Worm (Caenorhabditis elegans) whole organism, L1 larva: Measurements from ENCODE around the gene C15H11.10.

Experiments
- C04F5.9 ChIP-seq: sonication (generic microtip); optimal IDR thresholded peaks from 2 replicates; lab custom pipeline; 2016; ENCODE audit warnings: missing genetic modification characterization, missing compliant biosample characterization
- C34B4.2 ChIP-seq: sonication (generic microtip); optimal IDR thresholded peaks from 2 replicates; lab custom pipeline; 2017; ENCODE audit warnings: mild to moderate bottlenecking, missing genetic modification characterization, missing compliant biosample characterization
- Y116A8C.19 ChIP-seq: sonication (generic microtip); optimal IDR thresholded peaks from 2 replicates; lab custom pipeline; 2016; ENCODE audit warnings: missing compliant biosample characterization, missing genetic modification characterization, borderline replicate concordance
- alr-1 ChIP-seq: fragments of 200-800 bp; sonication (Bioruptor generic); optimal IDR thresholded peaks from 2 replicates; lab custom pipeline; 2018; ENCODE audit warnings: borderline replicate concordance, mild to moderate bottlenecking, missing genetic modification characterization, missing compliant biosample characterization
- aly-2 ChIP-seq: fragments of 150-350 bp; optimal IDR thresholded peaks from 2 replicates; lab custom pipeline; 2014; ENCODE audit warnings: missing biosample characterization, missing genetic modification characterization
- ama-1 ChIP-seq: fragments of 150-350 bp; optimal IDR thresholded peaks from 2 replicates; lab custom pipeline; 2014
- blmp-1 ChIP-seq: fragments of 150-350 bp; optimal IDR thresholded peaks from 2 replicates; lab custom pipeline; 2014; ENCODE audit warnings: missing biosample characterization, missing genetic modification characterization
- ceh-63 ChIP-seq: fragments of 200-800 bp; sonication (Bioruptor generic); optimal IDR thresholded peaks from 2 replicates; lab custom pipeline; 2018; ENCODE audit warnings: mild to moderate bottlenecking, missing genetic modification characterization, missing compliant biosample characterization
- ceh-88 ChIP-seq: fragments of 200-800 bp; sonication (Bioruptor generic); IDR thresholded peaks from 2 replicates; pipeline ENCODE4 v1.3.6; 2022; ENCODE audit warnings: missing genetic modification characterization, missing compliant biosample characterization
- ces-1 ChIP-seq: fragments of 150-350 bp; optimal IDR thresholded peaks from 2 replicates; lab custom pipeline; 2014; ENCODE audit warnings: missing biosample characterization, missing genetic modification reagents, missing genetic modification characterization
- efl-1 ChIP-seq, 4 experiments: fragments of 150-350 bp; optimal IDR thresholded peaks in 3 of 4; peaks in 1 of 4; 1 replicate in 1 of 4; 2 replicates in 3 of 4; lab custom pipeline; 2014; ENCODE audit warnings: missing biosample characterization in 2 of 4, missing genetic modification characterization in 2 of 4, missing genetic modification reagents in 2 of 4
- egl-13 ChIP-seq: sonication (generic microtip); optimal IDR thresholded peaks from 2 replicates; lab custom pipeline; 2016; ENCODE audit warnings: missing genotype, missing genetic modification reagents, missing genetic modification characterization, missing compliant biosample characterization
- egl-27 ChIP-seq, 2 experiments: fragments of 150-350 bp in 1 of 2; sonication (generic microtip); optimal IDR thresholded peaks; 3 replicates each; lab custom pipeline; 2017 to 2018; ENCODE audit warnings: missing biosample characterization in 2 of 2, missing genetic modification characterization in 2 of 2, missing genetic modification reagents in 2 of 2
- elt-2 ChIP-seq: sonication (generic microtip); optimal IDR thresholded peaks from 2 replicates; lab custom pipeline; 2016; ENCODE audit warnings: missing genetic modification characterization, mild to moderate bottlenecking, inconsistent platforms, missing compliant biosample characterization, missing genetic modification reagents
- elt-3 ChIP-seq, 6 experiments: fragments of 150-350 bp in 1 of 6; sonication (generic microtip); optimal IDR thresholded peaks; 2 replicates each; lab custom pipeline; 2017 to 2018; ENCODE audit warnings: missing biosample characterization in 6 of 6, missing genetic modification characterization in 6 of 6, inconsistent platforms in 1 of 6
- ets-5 ChIP-seq: fragments of 200-800 bp; sonication (Bioruptor generic); IDR thresholded peaks from 2 replicates; pipeline ENCODE4 v1.3.6; 2022; ENCODE audit warnings: missing genetic modification characterization, missing compliant biosample characterization
- fkh-8 ChIP-seq: sonication (generic microtip); optimal IDR thresholded peaks from 2 replicates; lab custom pipeline; 2016; ENCODE audit warnings: mild to moderate bottlenecking, missing genetic modification characterization, missing compliant biosample characterization
- fos-1 ChIP-seq: fragments of 150-350 bp; optimal IDR thresholded peaks from 2 replicates; lab custom pipeline; 2014; ENCODE audit warnings: missing biosample characterization, missing genetic modification characterization
- grh-1 ChIP-seq: fragments of 200-800 bp; sonication (Bioruptor generic); IDR thresholded peaks from 2 replicates; pipeline ENCODE4 v1.3.6; 2022; ENCODE audit warnings: missing genetic modification reagents, missing genetic modification characterization, missing compliant biosample characterization
- hlh-17 ChIP-seq: fragments of 200-800 bp; sonication (Bioruptor generic); optimal IDR thresholded peaks from 2 replicates; lab custom pipeline; 2018; ENCODE audit warnings: missing genetic modification characterization, mild to moderate bottlenecking, missing compliant biosample characterization, moderate library complexity, borderline replicate concordance
- hlh-4 ChIP-seq: sonication (generic microtip); optimal IDR thresholded peaks from 2 replicates; lab custom pipeline; 2016; ENCODE audit warnings: mild to moderate bottlenecking, missing genetic modification characterization, missing compliant biosample characterization
- isw-1 ChIP-seq: fragments of 200-800 bp; sonication (Bioruptor generic); IDR thresholded peaks from 2 replicates; pipeline ENCODE4 v1.3.6; 2022; ENCODE audit warnings: missing genetic modification characterization, missing compliant biosample characterization
- lin-13 ChIP-seq: fragments of 150-350 bp; optimal IDR thresholded peaks from 2 replicates; lab custom pipeline; 2014; ENCODE audit warnings: missing biosample characterization, missing genetic modification reagents, missing genetic modification characterization
- lin-14 ChIP-seq: fragments of 200-800 bp; sonication (Bioruptor generic); optimal IDR thresholded peaks from 2 replicates; lab custom pipeline; 2018; ENCODE audit warnings: mild to moderate bottlenecking, missing genetic modification characterization, moderate library complexity, missing compliant biosample characterization
- lin-15B ChIP-seq: fragments of 150-350 bp; sonication (generic microtip); optimal IDR thresholded peaks from 3 replicates; lab custom pipeline; 2014; ENCODE audit warnings: missing biosample characterization, missing genetic modification characterization
- lin-35 ChIP-seq, 2 experiments: fragments of 150-350 bp; optimal IDR thresholded peaks; 2 replicates each; lab custom pipeline; 2014; ENCODE audit warnings: missing biosample characterization in 2 of 2, missing genetic modification characterization in 2 of 2, missing genetic modification reagents in 2 of 2
- lin-39 ChIP-seq: fragments of 150-350 bp; optimal IDR thresholded peaks from 2 replicates; lab custom pipeline; 2014; ENCODE audit warnings: missing biosample characterization, missing genetic modification reagents, missing genetic modification characterization
- lsy-2 ChIP-seq, 2 experiments: fragments of 150-350 bp; optimal IDR thresholded peaks; 2 replicates each; lab custom pipeline; 2014; ENCODE audit warnings: missing biosample characterization in 2 of 2, missing genetic modification characterization in 2 of 2
- mab-9 ChIP-seq: fragments of 200-800 bp; sonication (Bioruptor generic); IDR thresholded peaks from 2 replicates; pipeline ENCODE4 v1.3.6; 2022; ENCODE audit warnings: missing genetic modification reagents, missing genetic modification characterization, missing compliant biosample characterization
- nhr-11 ChIP-seq: fragments of 150-350 bp; optimal IDR thresholded peaks from 2 replicates; lab custom pipeline; 2014; ENCODE audit warnings: missing biosample characterization, missing genetic modification characterization
- nhr-12 ChIP-seq: sonication (generic microtip); optimal IDR thresholded peaks from 2 replicates; lab custom pipeline; 2017; ENCODE audit warnings: missing biosample characterization, missing genetic modification characterization
- nhr-19 ChIP-seq: fragments of 200-800 bp; sonication (Bioruptor generic); conservative IDR thresholded peaks from 2 replicates; pipeline ENCODE4 v1.3.6; 2022; ENCODE audit warnings: missing genetic modification characterization, missing compliant biosample characterization
- nhr-28 ChIP-seq: fragments of 150-350 bp; optimal IDR thresholded peaks from 2 replicates; lab custom pipeline; 2014; ENCODE audit warnings: missing biosample characterization, missing genetic modification characterization
- nhr-77 ChIP-seq: fragments of 150-350 bp; optimal IDR thresholded peaks from 2 replicates; lab custom pipeline; 2014; ENCODE audit warnings: missing biosample characterization, missing genetic modification characterization
- nhr-84 ChIP-seq: sonication (generic microtip); optimal IDR thresholded peaks from 2 replicates; lab custom pipeline; 2017; ENCODE audit warnings: missing biosample characterization, missing genetic modification characterization
- nhr-90 ChIP-seq: sonication (generic microtip); optimal IDR thresholded peaks from 2 replicates; lab custom pipeline; 2016; ENCODE audit warnings: mild to moderate bottlenecking, missing genetic modification characterization, missing compliant biosample characterization; ENCODE audit not compliant: poor library complexity
- pag-3 ChIP-seq: sonication (generic microtip); optimal IDR thresholded peaks from 2 replicates; lab custom pipeline; 2017; ENCODE audit warnings: missing genetic modification characterization, mild to moderate bottlenecking, missing compliant biosample characterization, antibody characterized with exemption, borderline replicate concordance; ENCODE audit not compliant: insufficient read depth
- pqm-1 ChIP-seq: sonication (generic microtip); optimal IDR thresholded peaks from 3 replicates; lab custom pipeline; 2017; ENCODE audit warnings: missing biosample characterization, missing genetic modification characterization
- rnt-1 ChIP-seq: sonication (generic microtip); optimal IDR thresholded peaks from 2 replicates; lab custom pipeline; 2016; ENCODE audit warnings: mild to moderate bottlenecking, missing genetic modification characterization, moderate library complexity, missing compliant biosample characterization
- skn-1 ChIP-seq: fragments of 150-350 bp; optimal IDR thresholded peaks from 2 replicates; lab custom pipeline; 2014; ENCODE audit warnings: missing biosample characterization, missing genetic modification characterization
- snpc-4 ChIP-seq: fragments of 150-350 bp; optimal IDR thresholded peaks from 2 replicates; lab custom pipeline; 2014; ENCODE audit warnings: missing biosample characterization, missing genetic modification characterization
- snu-23 ChIP-seq: sonication (generic microtip); optimal IDR thresholded peaks from 2 replicates; lab custom pipeline; 2016; ENCODE audit warnings: missing genetic modification characterization, missing compliant biosample characterization
- sptf-1 ChIP-seq: fragments of 150-350 bp; optimal IDR thresholded peaks from 2 replicates; lab custom pipeline; 2014; ENCODE audit warnings: missing biosample characterization, missing genetic modification characterization
- swsn-7 ChIP-seq: sonication (generic microtip); optimal IDR thresholded peaks from 2 replicates; lab custom pipeline; 2016; ENCODE audit warnings: missing genetic modification characterization, missing compliant biosample characterization
- tlp-1 ChIP-seq: fragments of 150-350 bp; optimal IDR thresholded peaks from 2 replicates; lab custom pipeline; 2014; ENCODE audit warnings: missing biosample characterization, missing genetic modification characterization
- unc-130 ChIP-seq: fragments of 150-350 bp; optimal IDR thresholded peaks from 2 replicates; lab custom pipeline; 2017; ENCODE audit warnings: missing biosample characterization, missing genetic modification characterization, inconsistent platforms
- unc-98 ChIP-seq: fragments of 200-800 bp; sonication (Bioruptor generic); IDR thresholded peaks from 2 replicates; pipeline ENCODE4 v1.3.6; 2022; ENCODE audit warnings: missing genetic modification characterization, missing compliant biosample characterization
- zag-1 ChIP-seq: fragments of 150-350 bp; optimal IDR thresholded peaks from 2 replicates; lab custom pipeline; 2014; ENCODE audit warnings: missing biosample characterization, missing genetic modification characterization
- zip-4 ChIP-seq: fragments of 200-800 bp; sonication (Bioruptor generic); optimal IDR thresholded peaks from 2 replicates; lab custom pipeline; 2018; ENCODE audit warnings: mild to moderate bottlenecking, missing genetic modification characterization, moderate library complexity, missing compliant biosample characterization
- ztf-4 ChIP-seq: fragments of 150-350 bp; optimal IDR thresholded peaks from 2 replicates; lab custom pipeline; 2014; ENCODE audit warnings: missing biosample characterization, missing genetic modification characterization

Gene C15H11.10

DNA sequence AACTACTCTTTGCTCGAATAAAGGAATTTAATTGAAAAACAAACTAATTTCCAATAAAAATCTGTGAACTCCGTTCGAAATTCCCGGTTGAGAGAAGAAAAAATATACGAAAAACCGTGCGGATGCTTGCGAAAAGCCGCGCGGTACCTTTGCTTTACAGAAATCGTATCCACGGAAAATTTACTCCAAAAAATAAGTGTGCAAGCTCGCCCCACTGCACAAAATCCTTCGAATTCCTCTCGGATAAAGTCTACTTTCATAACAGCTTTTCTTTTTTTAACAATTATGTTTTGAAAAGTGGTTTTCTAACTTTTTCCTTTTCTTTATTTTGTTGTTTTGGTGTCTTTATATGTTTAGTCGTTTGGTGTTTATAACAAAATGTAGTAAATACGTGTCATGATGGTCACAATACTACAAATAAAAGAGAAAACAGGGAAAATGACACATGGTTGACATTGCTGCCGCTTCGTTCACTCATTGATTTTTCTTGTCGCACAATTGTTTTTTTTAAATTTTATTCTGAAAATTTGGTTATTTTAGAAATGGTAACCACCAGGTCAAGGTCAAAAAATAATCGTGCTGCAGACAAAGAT lies 44.6 kb upstream of the C15H11.10 start, which contains the start of gene cept-2 (continued):
- TF ChIP-seq egl-13 (tag; lab: Kevin White, UChicago) (peak; percentile 91), lsy-2 (tag; optimal IDR thresholded peaks at IDR 0.05; lab: Kevin White, UChicago) (peak; percentile 93 to 96), C04F5.9 (tag; lab: Kevin White, UChicago) (peak; percentile 80), swsn-7 (peak; percentile 95), isw-1 (GFP tag; lab: Robert Waterston, UW) (peak; percentile 92), ces-1 (GFP tag; lab: Kevin White, UChicago) (no peak), efl-1 (optimal IDR thresholded peaks at IDR 0.05; lab: Kevin White, UChicago) (peak; percentile 91 to 93), efl-1 (GFP tag; optimal IDR thresholded peaks at IDR 0.05 in 1 of 2; lab: Kevin White, UChicago) (peak; percentile 85 to 98), fos-1 (tag; lab: Kevin White, UChicago) (peak; percentile 71), zip-4 (GFP tag; lab: Kevin White, UChicago) (peak; percentile 66), fkh-8 (peak; percentile 95), zag-1 (tag; lab: Kevin White, UChicago) (peak; percentile 66), tlp-1 (tag; lab: Kevin White, UChicago) (no peak), pqm-1 (tag; lab: Kevin White, UChicago) (no peak), blmp-1 (tag; lab: Kevin White, UChicago) (peak; percentile 91), nhr-84 (no peak), ceh-63 (no peak), ceh-88 (GFP tag; lab: Robert Waterston, UW) (peak; percentile 84), snu-23 (GFP tag; lab: Kevin White, UChicago) (peak; percentile 97), unc-98 (GFP tag; lab: Robert Waterston, UW) (peak; percentile 44; the same call in 1 of the 2 replicates), ama-1 (peak; percentile 52), unc-130 (tag; lab: Kevin White, UChicago) (peak; percentile 66), mab-9 (GFP tag; lab: Robert Waterston, UW) (peak; percentile 81), lin-39 (tag; lab: Kevin White, UChicago) (peak; percentile 70), nhr-28 (no peak), sptf-1 (tag; lab: Kevin White, UChicago) (no peak), lin-14 (GFP tag; lab: Kevin White, UChicago) (peak; percentile 96), pag-3 (tag; lab: Kevin White, UChicago) (peak; percentile 82), lin-13 (GFP tag; lab: Kevin White, UChicago) (peak; percentile 96), egl-27 (tag; optimal IDR thresholded peaks at IDR 0.05; lab: Kevin White, UChicago) (peak in 1 of 2 experiments; percentile 56), skn-1 (tag; lab: Kevin White, UChicago) (peak; percentile 95), hlh-17 (GFP tag; lab: Kevin White, UChicago) (no peak), aly-2 (tag; lab: Kevin White, UChicago) (peak; percentile 78), nhr-77 (tag; lab: Kevin White, UChicago) (peak; percentile 92), nhr-90 (peak; percentile 91), ztf-4 (tag; lab: Kevin White, UChicago) (peak; percentile 85), elt-2 (peak; percentile 46), ets-5 (GFP tag; lab: Robert Waterston, UW) (no peak), nhr-11 (tag; lab: Kevin White, UChicago) (peak; percentile 75), grh-1 (GFP tag; lab: Robert Waterston, UW) (peak; percentile 83)

DNA sequence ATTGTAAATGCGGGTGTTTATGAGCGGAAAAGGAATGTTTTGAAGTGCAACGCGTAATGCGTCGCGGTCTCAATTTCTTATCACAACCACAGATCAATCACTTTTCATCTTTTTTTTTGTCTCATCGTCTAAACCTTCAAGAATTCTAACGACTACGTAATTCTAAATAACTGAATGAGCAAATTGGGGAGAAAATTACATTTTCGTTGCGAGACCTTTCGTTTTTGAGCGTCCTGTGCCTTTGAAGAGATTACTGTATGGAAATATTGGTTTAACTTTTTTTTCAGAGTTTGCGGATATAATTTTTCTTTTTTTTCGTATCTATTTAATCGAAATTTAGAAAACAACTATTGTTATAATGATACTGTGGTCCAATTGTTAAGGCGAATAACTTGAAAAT lies 41.4 kb upstream of the C15H11.10 start:
- TF ChIP-seq lin-15B (tag; lab: Kevin White, UChicago) (no peak), Y116A8C.19 (tag; lab: Kevin White, UChicago) (no peak), alr-1 (no peak), nhr-19 (GFP tag; lab: Robert Waterston, UW) (no peak), blmp-1 (tag; lab: Kevin White, UChicago) (peak; percentile 44), lin-35 (GFP tag; optimal IDR thresholded peaks at IDR 0.05; lab: Kevin White, UChicago) (peak in 1 of 2 experiments; percentile 35), aly-2 (tag; lab: Kevin White, UChicago) (no peak), nhr-12 (tag; lab: Kevin White, UChicago) (no peak), rnt-1 (no peak), sptf-1 (tag; lab: Kevin White, UChicago) (no peak), elt-3 (tag; optimal IDR thresholded peaks at IDR 0.05; lab: Kevin White, UChicago) (no peak), snpc-4 (tag; lab: Kevin White, UChicago) (no peak), fos-1 (tag; lab: Kevin White, UChicago) (no peak), C34B4.2 (tag; lab: Kevin White, UChicago) (no peak), ceh-63 (no peak), hlh-4 (no peak)
